Fruit fly (Drosophila melanogaster): ENCODE data around the gene CG10445.

- TF ChIP-seq CG8301 (tag; optimal IDR thresholded peaks at IDR 0.05) (no peak), EcR (GFP tag; optimal IDR thresholded peaks at IDR 0.05) (no peak), CG15710 (tag; optimal IDR thresholded peaks at IDR 0.05) (no peak), CG10348 (GFP tag; IDR thresholded peaks at IDR 0.05) (no peak), Snoo (tag; optimal IDR thresholded peaks at IDR 0.05) (no peak), fd96Ca (GFP tag; IDR thresholded peaks at IDR 0.05) (no peak), CG17806 (tag; optimal IDR thresholded peaks at IDR 0.05) (no peak), Pif1B (GFP tag; optimal IDR thresholded peaks at IDR 0.05) (no peak), rn (GFP tag; IDR thresholded peaks at IDR 0.05) (no peak), Ets98B (GFP tag; IDR thresholded peaks at IDR 0.05) (no peak), gl (tag; optimal IDR thresholded peaks at IDR 0.05) (no peak), CG13204 (GFP tag; optimal IDR thresholded peaks at IDR 0.05) (no peak), CG14655 (GFP tag; optimal IDR thresholded peaks at IDR 0.05) (no peak), CG9948 (tag; optimal IDR thresholded peaks at IDR 0.05) (no peak)
Observed at dm6 chr3R:7926354-7926753, 6.3 kb upstream of the CG10445 start.
